Fruit fly (Drosophila melanogaster) whole organism: ENCODE measurements around the gene Sfp24Bc.

Experiments
- CG8478 ChIP-seq: fragments of >200 bp; optimal IDR thresholded peaks from 2 replicates; lab custom pipeline; 2018; ENCODE audit warnings: inconsistent platforms
- Dll ChIP-seq: fragments of >200 bp; optimal IDR thresholded peaks from 2 replicates; lab custom pipeline; 2017
- EcR ChIP-seq, 2 experiments: fragments of >200 bp; optimal IDR thresholded peaks; 2 replicates each; lab custom pipeline; 2017; ENCODE audit warnings: missing biosample characterization in 2 of 2, missing genetic modification characterization in 2 of 2, missing genetic modification reagents in 2 of 2
- pan ChIP-seq: fragments of >200 bp; optimal IDR thresholded peaks from 2 replicates; lab custom pipeline; 2017
- psq ChIP-seq: fragments of >200 bp; optimal IDR thresholded peaks from 2 replicates; lab custom pipeline; 2017
- usp ChIP-seq: fragments of >200 bp; optimal IDR thresholded peaks from 2 replicates; lab custom pipeline; 2017; ENCODE audit warnings: missing biosample characterization, missing genetic modification characterization, mixed read lengths

dm6 chr2L:3629466-3629865 is 40.9 kb downstream of the Sfp24Bc start:
- TF ChIP-seq Dll (lab: Kevin White, UChicago) (no peak), EcR (GFP tag; optimal IDR thresholded peaks at IDR 0.05; lab: Kevin White, UChicago) (no peak), CG8478 (lab: Kevin White, UChicago) (no peak), pan (no peak), usp (GFP tag; lab: Kevin White, UChicago) (no peak), psq (lab: Kevin White, UChicago) (no peak)
